Worm (Caenorhabditis elegans) whole organism, L4 larva: ENCODE data around the gene sra-32.

ENCODE experiments used
- ceh-28 ChIP-seq: fragments of 150-350 bp; optimal IDR thresholded peaks from 2 replicates; lab custom pipeline; 2014; ENCODE audit warnings: missing biosample characterization, missing genetic modification reagents, missing genetic modification characterization
- lin-39 ChIP-seq: fragments of 150-350 bp; optimal IDR thresholded peaks from 2 replicates; lab custom pipeline; 2014; ENCODE audit warnings: missing biosample characterization, missing genetic modification reagents, missing genetic modification characterization
- zag-1 ChIP-seq: fragments of 150-350 bp; optimal IDR thresholded peaks from 2 replicates; lab custom pipeline; 2014; ENCODE audit warnings: missing biosample characterization, missing genetic modification characterization

ce11 chrII:4531880-4532279 lies at the start of gene sra-32:
- TF ChIP-seq lin-39 (tag; lab: Kevin White, UChicago) (no peak), ceh-28 (tag; lab: Kevin White, UChicago) (no peak), zag-1 (tag; lab: Kevin White, UChicago) (no peak)
